Fruit fly (Drosophila melanogaster): ENCODE measurements around the gene aub.

The aub gene

DNA sequence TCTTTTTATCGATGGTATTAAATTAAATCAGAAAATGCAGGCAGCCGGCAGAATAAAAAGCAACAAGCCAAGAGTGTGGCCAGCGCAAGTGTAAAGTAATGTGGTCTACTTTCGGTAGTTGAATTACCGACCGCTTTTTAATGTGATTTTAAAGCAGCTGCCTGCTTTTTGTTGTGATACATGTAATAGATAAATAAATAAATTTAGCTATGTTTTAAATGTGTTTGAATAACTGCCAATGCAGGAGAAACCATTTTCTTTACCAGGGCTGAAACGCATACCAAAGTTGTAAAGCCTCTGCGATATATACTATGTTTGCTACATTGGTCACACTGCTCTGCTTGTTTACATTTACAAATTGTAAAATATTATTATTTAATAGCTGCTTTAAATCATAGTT lies 31.1 kb downstream of the aub start, which contains the start of the genes Tmem214 and YL-1 (continued):
- TF ChIP-seq CG2129 (GFP tag; IDR thresholded peaks at IDR 0.05; ENCODE audit: partially characterized antibody), result no peak
- no peak for TF ChIP-seq CG14014 (GFP tag; IDR thresholded peaks at IDR 0.05)
- TF ChIP-seq sd (tag; optimal IDR thresholded peaks at IDR 0.05), result no peak
- no peak for TF ChIP-seq hb (GFP tag; IDR thresholded peaks at IDR 0.05; ENCODE audit: partially characterized antibody)
- TF ChIP-seq NfI (GFP tag; optimal IDR thresholded peaks at IDR 0.05), result no peak
- TF ChIP-seq CG30020 (tag; optimal IDR thresholded peaks at IDR 0.05), result peak; percentile 53
- no peak for TF ChIP-seq H2.0 (GFP tag; IDR thresholded peaks at IDR 0.05)
- TF ChIP-seq mld (GFP tag; IDR thresholded peaks at IDR 0.05; ENCODE audit: partially characterized antibody), result no peak
- peak; percentile 41 for TF ChIP-seq Ets97D (GFP tag; optimal IDR thresholded peaks at IDR 0.05)
- TF ChIP-seq Fer3 (tag; optimal IDR thresholded peaks at IDR 0.05), result no peak
- TF ChIP-seq bowl (GFP tag; IDR thresholded peaks at IDR 0.05), result no peak
- peak; percentile 15 for TF ChIP-seq CG30403 (GFP tag; optimal IDR thresholded peaks at IDR 0.05)
- TF ChIP-seq Bteb2 (GFP tag; optimal IDR thresholded peaks at IDR 0.05), result no peak
- TF ChIP-seq CG5953 (GFP tag; IDR thresholded peaks at IDR 0.05), result no peak
- TF ChIP-seq CG3163 (GFP tag; optimal IDR thresholded peaks at IDR 0.05), result no peak
- no peak for TF ChIP-seq yki (optimal IDR thresholded peaks at IDR 0.05)
- TF ChIP-seq CG3281 (GFP tag; optimal IDR thresholded peaks at IDR 0.05), result peak; percentile 42
- no peak for TF ChIP-seq wdn (GFP tag; IDR thresholded peaks at IDR 0.05)
- TF ChIP-seq CG9797 (GFP tag; optimal IDR thresholded peaks at IDR 0.05), result peak; percentile 90
- TF ChIP-seq CG33213 (GFP tag; optimal IDR thresholded peaks at IDR 0.05), result peak; percentile 10
- no peak for TF ChIP-seq pan (optimal IDR thresholded peaks at IDR 0.05)
- no peak for TF ChIP-seq pan (GFP tag; optimal IDR thresholded peaks at IDR 0.05 in 1 of 2, IDR thresholded peaks at IDR 0.05 in 1 of 2)
- no peak for TF ChIP-seq Oli (tag; optimal IDR thresholded peaks at IDR 0.05)
- no peak for TF ChIP-seq CG3838 (GFP tag; optimal IDR thresholded peaks at IDR 0.05)
- TF ChIP-seq tgo (GFP tag; IDR thresholded peaks at IDR 0.05), result no peak
- no peak for TF ChIP-seq CG8388 (GFP tag; optimal IDR thresholded peaks at IDR 0.05)
- no peak for TF ChIP-seq CG6683 (GFP tag; optimal IDR thresholded peaks at IDR 0.05)
- TF ChIP-seq CG2712 (tag; optimal IDR thresholded peaks at IDR 0.05), result peak; percentile 44
- no peak for TF ChIP-seq CG7372 (GFP tag; IDR thresholded peaks at IDR 0.05)
- TF ChIP-seq mam (GFP tag; optimal IDR thresholded peaks at IDR 0.05), result no peak
- TF ChIP-seq CG7786 (GFP tag; optimal IDR thresholded peaks at IDR 0.05), result no peak
- peak; percentile 49 for TF ChIP-seq Dp (GFP tag; optimal IDR thresholded peaks at IDR 0.05)
- no peak for TF ChIP-seq BtbVII (GFP tag; optimal IDR thresholded peaks at IDR 0.05)
- TF ChIP-seq CG3726 (GFP tag; IDR thresholded peaks at IDR 0.05), result no peak
- no peak for TF ChIP-seq CG9437 (GFP tag; optimal IDR thresholded peaks at IDR 0.05)
- peak; percentile 73 for TF ChIP-seq CG13287 (GFP tag; IDR thresholded peaks at IDR 0.05; ENCODE audit: partially characterized antibody)
- TF ChIP-seq aop (GFP tag; IDR thresholded peaks at IDR 0.05), result no peak
- peak; percentile 11 for TF ChIP-seq grau (tag; optimal IDR thresholded peaks at IDR 0.05)
- no peak for TF ChIP-seq Dek (tag; optimal IDR thresholded peaks at IDR 0.05)
- TF ChIP-seq gem (tag; optimal IDR thresholded peaks at IDR 0.05), result peak; percentile 20
- no peak for TF ChIP-seq pita (GFP tag; optimal IDR thresholded peaks at IDR 0.05)
- TF ChIP-seq CG16813 (GFP tag; IDR thresholded peaks at IDR 0.05; ENCODE audit: partially characterized antibody), result peak; percentile 58
- no peak for TF ChIP-seq ATbp (GFP tag; optimal IDR thresholded peaks at IDR 0.05)
- no peak for TF ChIP-seq lola (GFP tag; optimal IDR thresholded peaks at IDR 0.05)
- TF ChIP-seq ranshi (GFP tag; IDR thresholded peaks at IDR 0.05), result no peak
- peak; percentile 7 for TF ChIP-seq CG9727 (GFP tag; optimal IDR thresholded peaks at IDR 0.05)
- TF ChIP-seq Rx (GFP tag; IDR thresholded peaks at IDR 0.05), result no peak
- TF ChIP-seq abd-A (tag; optimal IDR thresholded peaks at IDR 0.05), result no peak
- TF ChIP-seq CG15514 (GFP tag; optimal IDR thresholded peaks at IDR 0.05), result peak; percentile 28
- TF ChIP-seq gt (GFP tag; IDR thresholded peaks at IDR 0.05), result no peak
- TF ChIP-seq zen2 (GFP tag; IDR thresholded peaks at IDR 0.05; ENCODE audit: partially characterized antibody), result no peak
- TF ChIP-seq Optix (GFP tag; IDR thresholded peaks at IDR 0.05), result no peak

Measured in whole organism, embryonic.